Worm (Caenorhabditis elegans) whole organism, L1 larva: Measurements from ENCODE around the gene nhr-216.

Source experiments
- C04F5.9 ChIP-seq: sonication (generic microtip); optimal IDR thresholded peaks from 2 replicates; lab custom pipeline; 2016; ENCODE audit warnings: missing genetic modification characterization, missing compliant biosample characterization
- C16A3.4 ChIP-seq: fragments of 150-350 bp; optimal IDR thresholded peaks from 2 replicates; lab custom pipeline; 2014; ENCODE audit warnings: missing biosample characterization, missing genetic modification characterization
- C34B4.2 ChIP-seq: sonication (generic microtip); optimal IDR thresholded peaks from 2 replicates; lab custom pipeline; 2017; ENCODE audit warnings: mild to moderate bottlenecking, missing genetic modification characterization, missing compliant biosample characterization
- aha-1 ChIP-seq: fragments of 150-350 bp; optimal IDR thresholded peaks from 2 replicates; lab custom pipeline; 2014; ENCODE audit warnings: missing biosample characterization, missing genetic modification characterization
- ama-1 ChIP-seq: fragments of 150-350 bp; optimal IDR thresholded peaks from 2 replicates; lab custom pipeline; 2014
- ceh-8 ChIP-seq: fragments of 200-800 bp; sonication (Bioruptor generic); optimal IDR thresholded peaks from 2 replicates; lab custom pipeline; 2018; ENCODE audit warnings: mild to moderate bottlenecking, missing genetic modification characterization, moderate library complexity, missing compliant biosample characterization
- ces-1 ChIP-seq: fragments of 150-350 bp; optimal IDR thresholded peaks from 2 replicates; lab custom pipeline; 2014; ENCODE audit warnings: missing biosample characterization, missing genetic modification reagents, missing genetic modification characterization
- efl-1 ChIP-seq, 4 experiments: fragments of 150-350 bp; optimal IDR thresholded peaks in 3 of 4; peaks in 1 of 4; 1 replicate in 1 of 4; 2 replicates in 3 of 4; lab custom pipeline; 2014; ENCODE audit warnings: missing biosample characterization in 2 of 4, missing genetic modification characterization in 2 of 4, missing genetic modification reagents in 2 of 4
- efl-3 ChIP-seq: fragments of 200-800 bp; sonication (Bioruptor generic); optimal IDR thresholded peaks from 2 replicates; lab custom pipeline; 2018; ENCODE audit warnings: mild to moderate bottlenecking, missing genetic modification characterization, missing compliant biosample characterization
- egl-13 ChIP-seq: sonication (generic microtip); optimal IDR thresholded peaks from 2 replicates; lab custom pipeline; 2016; ENCODE audit warnings: missing genotype, missing genetic modification reagents, missing genetic modification characterization, missing compliant biosample characterization
- elt-2 ChIP-seq: sonication (generic microtip); optimal IDR thresholded peaks from 2 replicates; lab custom pipeline; 2016; ENCODE audit warnings: missing genetic modification characterization, mild to moderate bottlenecking, inconsistent platforms, missing compliant biosample characterization, missing genetic modification reagents
- ets-5 ChIP-seq: fragments of 200-800 bp; sonication (Bioruptor generic); IDR thresholded peaks from 2 replicates; pipeline ENCODE4 v1.3.6; 2022; ENCODE audit warnings: missing genetic modification characterization, missing compliant biosample characterization
- fkh-10 ChIP-seq: sonication (generic microtip); optimal IDR thresholded peaks from 2 replicates; lab custom pipeline; 2017; ENCODE audit warnings: missing biosample characterization, missing genetic modification reagents, missing genetic modification characterization
- fkh-8 ChIP-seq: sonication (generic microtip); optimal IDR thresholded peaks from 2 replicates; lab custom pipeline; 2016; ENCODE audit warnings: mild to moderate bottlenecking, missing genetic modification characterization, missing compliant biosample characterization
- irx-1 ChIP-seq: sonication (generic microtip); optimal IDR thresholded peaks from 2 replicates; lab custom pipeline; 2016; ENCODE audit warnings: missing genetic modification characterization, missing compliant biosample characterization
- jun-1 ChIP-seq: fragments of 150-350 bp; optimal IDR thresholded peaks from 2 replicates; lab custom pipeline; 2014; ENCODE audit warnings: missing biosample characterization, missing genetic modification reagents, missing genetic modification characterization
- lin-14 ChIP-seq: fragments of 200-800 bp; sonication (Bioruptor generic); optimal IDR thresholded peaks from 2 replicates; lab custom pipeline; 2018; ENCODE audit warnings: mild to moderate bottlenecking, missing genetic modification characterization, moderate library complexity, missing compliant biosample characterization
- lin-15B ChIP-seq: fragments of 150-350 bp; sonication (generic microtip); optimal IDR thresholded peaks from 3 replicates; lab custom pipeline; 2014; ENCODE audit warnings: missing biosample characterization, missing genetic modification characterization
- lir-3 ChIP-seq: sonication (generic microtip); optimal IDR thresholded peaks from 2 replicates; lab custom pipeline; 2016; ENCODE audit warnings: mild to moderate bottlenecking, missing genetic modification characterization, moderate library complexity, missing compliant biosample characterization; ENCODE audit not compliant: poor library complexity
- mab-9 ChIP-seq: fragments of 200-800 bp; sonication (Bioruptor generic); IDR thresholded peaks from 2 replicates; pipeline ENCODE4 v1.3.6; 2022; ENCODE audit warnings: missing genetic modification reagents, missing genetic modification characterization, missing compliant biosample characterization
- mef-2 ChIP-seq: fragments of 150-350 bp; optimal IDR thresholded peaks from 2 replicates; lab custom pipeline; 2014; ENCODE audit warnings: missing biosample characterization, missing genetic modification characterization
- mep-1 ChIP-seq: fragments of 150-350 bp; optimal IDR thresholded peaks from 2 replicates; lab custom pipeline; 2014; ENCODE audit warnings: missing biosample characterization, missing genetic modification characterization
- nhr-11 ChIP-seq: fragments of 150-350 bp; optimal IDR thresholded peaks from 2 replicates; lab custom pipeline; 2014; ENCODE audit warnings: missing biosample characterization, missing genetic modification characterization
- nhr-12 ChIP-seq: sonication (generic microtip); optimal IDR thresholded peaks from 2 replicates; lab custom pipeline; 2017; ENCODE audit warnings: missing biosample characterization, missing genetic modification characterization
- nhr-19 ChIP-seq: fragments of 200-800 bp; sonication (Bioruptor generic); conservative IDR thresholded peaks from 2 replicates; pipeline ENCODE4 v1.3.6; 2022; ENCODE audit warnings: missing genetic modification characterization, missing compliant biosample characterization
- nhr-20 ChIP-seq: sonication (generic microtip); optimal IDR thresholded peaks from 2 replicates; lab custom pipeline; 2016; ENCODE audit warnings: mild to moderate bottlenecking, missing genetic modification characterization, missing compliant biosample characterization
- nhr-47 ChIP-seq: sonication (generic microtip); optimal IDR thresholded peaks from 2 replicates; lab custom pipeline; 2016; ENCODE audit warnings: mild to moderate bottlenecking, missing genetic modification characterization, moderate library complexity, missing compliant biosample characterization
- nhr-77 ChIP-seq: fragments of 150-350 bp; optimal IDR thresholded peaks from 2 replicates; lab custom pipeline; 2014; ENCODE audit warnings: missing biosample characterization, missing genetic modification characterization
- pax-3 ChIP-seq: fragments of 200-800 bp; sonication (Bioruptor generic); optimal IDR thresholded peaks from 2 replicates; lab custom pipeline; 2018; ENCODE audit warnings: mild to moderate bottlenecking, missing genetic modification characterization, moderate library complexity, missing compliant biosample characterization
- skn-1 ChIP-seq: fragments of 150-350 bp; optimal IDR thresholded peaks from 2 replicates; lab custom pipeline; 2014; ENCODE audit warnings: missing biosample characterization, missing genetic modification characterization
- sox-4 ChIP-seq: sonication (generic microtip); optimal IDR thresholded peaks from 2 replicates; lab custom pipeline; 2016; ENCODE audit warnings: missing genetic modification characterization, missing compliant biosample characterization
- sptf-1 ChIP-seq: fragments of 150-350 bp; optimal IDR thresholded peaks from 2 replicates; lab custom pipeline; 2014; ENCODE audit warnings: missing biosample characterization, missing genetic modification characterization
- sup-37 ChIP-seq: fragments of 200-800 bp; sonication (Bioruptor generic); optimal IDR thresholded peaks from 2 replicates; lab custom pipeline; 2018; ENCODE audit warnings: mild to moderate bottlenecking, missing genetic modification characterization, missing compliant biosample characterization
- swsn-7 ChIP-seq: sonication (generic microtip); optimal IDR thresholded peaks from 2 replicates; lab custom pipeline; 2016; ENCODE audit warnings: missing genetic modification characterization, missing compliant biosample characterization
- tlp-1 ChIP-seq: fragments of 150-350 bp; optimal IDR thresholded peaks from 2 replicates; lab custom pipeline; 2014; ENCODE audit warnings: missing biosample characterization, missing genetic modification characterization
- unc-130 ChIP-seq: fragments of 150-350 bp; optimal IDR thresholded peaks from 2 replicates; lab custom pipeline; 2017; ENCODE audit warnings: missing biosample characterization, missing genetic modification characterization, inconsistent platforms
- unc-62 ChIP-seq: fragments of 150-350 bp; optimal IDR thresholded peaks from 2 replicates; lab custom pipeline; 2014; ENCODE audit warnings: missing biosample characterization, missing genetic modification reagents, missing genetic modification characterization
- unc-86 ChIP-seq: sonication (generic microtip); optimal IDR thresholded peaks from 2 replicates; lab custom pipeline; 2016; ENCODE audit warnings: missing genetic modification characterization, missing compliant biosample characterization
- ztf-11 ChIP-seq, 2 experiments: sonication (generic microtip); optimal IDR thresholded peaks; 2 replicates each; lab custom pipeline; 2016 to 2017; ENCODE audit warnings: missing genetic modification characterization in 2 of 2, missing biosample characterization in 1 of 2, missing compliant biosample characterization in 1 of 2

Gene nhr-216

DNA sequence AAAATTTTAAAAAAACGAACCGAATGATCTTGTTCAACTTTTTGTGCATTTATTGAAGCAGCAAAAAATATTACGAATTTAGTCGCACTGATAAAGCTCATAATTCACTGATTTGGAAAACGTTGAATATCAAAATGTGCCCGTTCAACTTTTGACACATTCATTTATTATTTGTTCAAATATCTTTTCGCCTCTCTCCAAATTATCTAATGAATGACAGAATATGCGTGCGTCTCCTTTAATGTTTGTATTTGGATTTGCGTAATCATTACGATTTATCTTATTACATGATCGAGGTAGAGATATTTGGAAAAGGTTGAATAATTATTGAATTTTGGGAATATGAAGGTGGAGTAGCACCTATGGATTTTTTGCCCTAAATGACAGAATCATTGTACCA, 9.2 kb downstream of the nhr-216 start, which contains the start of gene T09D3.3:
T09D3.3 (minus strand) TSS at position 101 of the 400 bp plus-strand sequence.
- no peak for TF ChIP-seq sox-4 (tag; lab: Kevin White, UChicago)
- TF ChIP-seq irx-1 (tag; lab: Kevin White, UChicago) = no peak
- TF ChIP-seq, all 84 proteins: peak for 0

DNA sequence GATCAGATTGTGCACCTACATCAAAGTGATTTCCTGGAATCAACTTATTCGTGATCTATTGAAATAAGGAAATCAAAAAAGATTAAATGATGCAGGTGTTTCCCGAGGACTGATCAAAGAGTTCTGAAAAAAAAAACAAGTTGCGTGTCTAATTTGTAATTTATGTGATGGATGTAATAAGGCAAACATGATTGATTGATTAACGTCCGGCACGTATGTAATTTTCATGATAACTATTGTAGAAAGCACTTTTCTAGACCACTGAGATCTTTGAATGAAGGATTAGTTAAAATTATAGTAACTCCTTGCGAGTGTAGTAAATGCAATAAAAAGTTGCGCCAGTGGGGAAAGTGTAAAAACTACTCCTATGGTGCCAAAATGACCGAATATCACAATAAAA, 13.3 kb downstream of the nhr-216 start, which contains the start of gene srg-25:
srg-25 (minus strand) TSS at position 101 of the 400 bp plus-strand sequence.
- TF ChIP-seq fkh-8 (tag; lab: Kevin White, UChicago) (peak; percentile 17), C04F5.9 (no peak)

DNA sequence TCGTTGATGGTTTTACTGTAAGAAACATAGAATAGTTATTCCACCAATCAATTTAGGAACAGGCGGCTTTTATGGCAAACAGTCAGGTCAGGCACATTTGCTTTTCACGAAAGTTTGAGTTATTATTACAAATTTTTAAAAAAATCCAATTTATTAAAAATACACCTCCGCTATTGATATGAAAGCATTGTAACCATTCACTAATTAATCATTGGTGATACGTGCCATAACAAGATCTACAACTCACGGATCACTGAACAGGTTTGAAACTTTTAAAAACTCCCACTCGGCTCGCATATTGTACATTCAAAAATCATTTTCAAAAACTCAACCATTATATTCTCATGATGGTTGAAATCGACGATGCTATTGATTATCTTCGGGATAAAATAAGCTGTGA, 19.2 kb downstream of the nhr-216 start, which contains the start of gene srg-27:
srg-27 (plus strand) TSS at position 301 of the 400 bp plus-strand sequence.
- no peak for TF ChIP-seq ets-5
- no peak for TF ChIP-seq nhr-77 (tag; lab: Kevin White, UChicago)
- TF ChIP-seq mef-2 = no peak
- TF ChIP-seq unc-130 (tag; lab: Kevin White, UChicago) = no peak
- no peak for TF ChIP-seq unc-86 (tag; lab: Kevin White, UChicago)
- no peak for TF ChIP-seq lin-14 (GFP tag; lab: Kevin White, UChicago)
- no peak for TF ChIP-seq nhr-47 (tag; lab: Kevin White, UChicago)
- TF ChIP-seq nhr-20 (tag; lab: Kevin White, UChicago) = no peak
- TF ChIP-seq ztf-11 (tag; optimal IDR thresholded peaks at IDR 0.05; lab: Kevin White, UChicago) = no peak
- no peak for TF ChIP-seq C16A3.4 (tag; lab: Kevin White, UChicago)
- no peak for TF ChIP-seq fkh-10 (GFP tag; lab: Kevin White, UChicago)
- TF ChIP-seq lin-15B = no peak
- TF ChIP-seq ces-1 (GFP tag; lab: Kevin White, UChicago) = no peak
- no peak for TF ChIP-seq elt-2 (tag; lab: Kevin White, UChicago)
- TF ChIP-seq C34B4.2 = no peak
- TF ChIP-seq swsn-7 = no peak

DNA sequence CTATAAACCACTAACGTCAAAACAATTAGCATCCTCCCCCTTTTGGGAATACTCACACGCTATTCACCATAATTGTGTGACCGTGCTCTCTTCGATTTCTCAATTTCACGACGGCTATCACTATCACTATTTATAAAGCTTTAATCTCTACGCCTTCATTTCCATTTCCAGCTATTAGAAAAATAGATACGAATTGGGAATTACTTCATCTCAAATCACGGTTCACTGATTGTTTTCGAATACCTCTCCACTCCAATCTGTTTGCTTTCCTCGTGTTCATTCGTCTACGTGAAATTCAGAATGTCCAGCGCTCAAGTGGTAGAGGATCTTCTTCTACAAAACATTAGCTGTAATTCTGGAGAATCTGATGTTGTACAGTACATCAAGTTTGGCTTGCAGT, 21.8 kb downstream of the nhr-216 start, which contains the start of gene srg-29:
srg-29 (plus strand) TSS at position 301 of the 400 bp plus-strand sequence.
- TF ChIP-seq jun-1 (tag; lab: Kevin White, UChicago) = no peak
- TF ChIP-seq nhr-19 (GFP tag; lab: Robert Waterston, UW) = no peak
- TF ChIP-seq mep-1 (tag; lab: Kevin White, UChicago) = no peak
- TF ChIP-seq efl-1 (optimal IDR thresholded peaks at IDR 0.05; lab: Kevin White, UChicago) = no peak
- peak in 1 of 2 experiments; percentile 15 for TF ChIP-seq efl-1 (GFP tag; optimal IDR thresholded peaks at IDR 0.05 in 1 of 2; lab: Kevin White, UChicago)
- peak; percentile 3 for TF ChIP-seq ceh-8 (GFP tag; lab: Kevin White, UChicago)
- no peak for TF ChIP-seq pax-3 (tag; lab: Kevin White, UChicago)

- TF ChIP-seq ama-1 (lab: Kevin White, UChicago) = no peak
- no peak for TF ChIP-seq unc-62 (GFP tag; lab: Kevin White, UChicago)
- no peak for TF ChIP-seq sptf-1
- TF ChIP-seq nhr-12 = no peak
- TF ChIP-seq lir-3 (tag; lab: Kevin White, UChicago) = no peak
- TF ChIP-seq mab-9 (GFP tag; lab: Robert Waterston, UW) = no peak
- no peak for TF ChIP-seq aha-1 (tag; lab: Kevin White, UChicago)
- no peak for TF ChIP-seq skn-1
- no peak for TF ChIP-seq nhr-19 (GFP tag; lab: Robert Waterston, UW)
- TF ChIP-seq nhr-11 (tag; lab: Kevin White, UChicago) = no peak
- TF ChIP-seq pax-3 (tag; lab: Kevin White, UChicago) = no peak
- TF ChIP-seq sup-37 = no peak
- no peak for TF ChIP-seq egl-13
- TF ChIP-seq tlp-1 (tag; lab: Kevin White, UChicago) = no peak
- TF ChIP-seq efl-3 = no peak
- TF ChIP-seq, all 84 proteins: peak for 0
Measured at ce11 chrV:5334588-5334987, 24.1 kb downstream of the nhr-216 start, which contains the start of gene srg-28. Gene srg-28 (plus strand): TSS chrV:5334888.
